Fruit fly (Drosophila melanogaster): ENCODE results near the gene CG18404.
A peak's percentile ranks its signal among the peaks of the same experiment; 100 is the strongest.

Gene CG18404

DNA sequence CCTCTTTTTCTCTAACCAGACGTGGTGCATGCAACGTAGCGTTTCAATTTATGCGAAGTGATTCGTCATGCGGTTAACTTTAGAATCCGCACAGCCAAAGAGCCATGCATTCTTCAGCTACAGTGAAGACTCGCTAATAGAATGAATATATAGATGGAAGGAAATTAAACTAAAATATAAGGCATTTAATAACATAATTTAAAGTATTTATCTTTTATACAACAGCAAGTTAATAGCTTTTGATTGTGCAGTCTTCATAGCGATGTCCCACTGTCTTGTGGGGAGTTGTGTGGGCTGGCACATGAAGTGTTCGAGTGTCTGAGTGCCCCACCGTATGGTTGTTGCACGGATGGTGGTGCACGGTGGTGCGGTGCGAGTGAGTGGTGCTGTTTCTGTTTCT, 12.4 kb downstream of the CG18404 start (continued):
- TF ChIP-seq wdn (GFP tag; IDR thresholded peaks at IDR 0.05), result no peak
- no peak for TF ChIP-seq CG9797 (GFP tag; optimal IDR thresholded peaks at IDR 0.05)
- TF ChIP-seq CG15479 (GFP tag; optimal IDR thresholded peaks at IDR 0.05), result no peak
- peak; percentile 50 for TF ChIP-seq jing (GFP tag; optimal IDR thresholded peaks at IDR 0.05)
- no peak for TF ChIP-seq CG8089 (GFP tag; optimal IDR thresholded peaks at IDR 0.05)
- TF ChIP-seq HmgD (GFP tag; optimal IDR thresholded peaks at IDR 0.05), result no peak
- peak; percentile 42 for TF ChIP-seq CG14441 (GFP tag; IDR thresholded peaks at IDR 0.05)
- no peak for TF ChIP-seq CG31365 (tag; optimal IDR thresholded peaks at IDR 0.05)
- no peak for TF ChIP-seq fd3F (GFP tag; optimal IDR thresholded peaks at IDR 0.05)
- TF ChIP-seq nmo (GFP tag; optimal IDR thresholded peaks at IDR 0.05), result peak; percentile 36
- TF ChIP-seq jigr1 (GFP tag; IDR thresholded peaks at IDR 0.05), result 0 out of 3 replicates have a peak, but pooled peaks have one; percentile 47
- peak; percentile 41 for TF ChIP-seq Chrac-16 (GFP tag; optimal IDR thresholded peaks at IDR 0.05)
- TF ChIP-seq CG18619 (GFP tag; optimal IDR thresholded peaks at IDR 0.05), result no peak
- TF ChIP-seq chm (GFP tag; IDR thresholded peaks at IDR 0.05), result peak; percentile 49
- no peak for TF ChIP-seq bowl (GFP tag; IDR thresholded peaks at IDR 0.05)
- TF ChIP-seq CG3847 (GFP tag; IDR thresholded peaks at IDR 0.05), result no peak
- TF ChIP-seq dan (GFP tag; IDR thresholded peaks at IDR 0.05), result no peak
- TF ChIP-seq CG4360 (GFP tag; IDR thresholded peaks at IDR 0.05), result peak; percentile 40; the same call in 1 of the 2 replicates
- no peak for TF ChIP-seq gfzf (GFP tag; optimal IDR thresholded peaks at IDR 0.05)
- no peak for TF ChIP-seq CG18011 (GFP tag; optimal IDR thresholded peaks at IDR 0.05)
- no peak for TF ChIP-seq ham (GFP tag; IDR thresholded peaks at IDR 0.05)
- TF ChIP-seq az2 (GFP tag; optimal IDR thresholded peaks at IDR 0.05), result peak; percentile 60
- TF ChIP-seq BtbVII (GFP tag; optimal IDR thresholded peaks at IDR 0.05), result no peak
- peak; percentile 1 for TF ChIP-seq CG16863 (GFP tag; optimal IDR thresholded peaks at IDR 0.05)
- no peak for TF ChIP-seq Lim3 (GFP tag; IDR thresholded peaks at IDR 0.05)
- peak; percentile 88 for TF ChIP-seq Ets65A (GFP tag)
- TF ChIP-seq CG4730 (GFP tag; IDR thresholded peaks at IDR 0.05), result peak; percentile 44; the same call in 1 of the 2 replicates
- no peak for TF ChIP-seq Hr78 (GFP tag; optimal IDR thresholded peaks at IDR 0.05)
- TF ChIP-seq CG8281 (tag; optimal IDR thresholded peaks at IDR 0.05), result no peak
- no peak for TF ChIP-seq wek (GFP tag; optimal IDR thresholded peaks at IDR 0.05)
- no peak for TF ChIP-seq amos (GFP tag; IDR thresholded peaks at IDR 0.05; ENCODE audit: partially characterized antibody)
- peak; percentile 66 for TF ChIP-seq sd (tag; optimal IDR thresholded peaks at IDR 0.05)
- peak; percentile 69; the same call in 1 of the 2 replicates for TF ChIP-seq ttk (GFP tag; IDR thresholded peaks at IDR 0.05)
- peak; percentile 29 for TF ChIP-seq tin (GFP tag; optimal IDR thresholded peaks at IDR 0.05)
- TF ChIP-seq gcm (GFP tag; optimal IDR thresholded peaks at IDR 0.05), result peak; percentile 32
- TF ChIP-seq pb (GFP tag; optimal IDR thresholded peaks at IDR 0.05), result no peak
- no peak for TF ChIP-seq TFAM (GFP tag; optimal IDR thresholded peaks at IDR 0.05)
- TF ChIP-seq esg (GFP tag; conservative IDR thresholded peaks at IDR 0.05), result peak; percentile 59
- TF ChIP-seq chinmo (GFP tag; IDR thresholded peaks at IDR 0.05; ENCODE audit: partially characterized antibody), result no peak
- peak; percentile 72 for TF ChIP-seq HLH3B (GFP tag; IDR thresholded peaks at IDR 0.05)
- TF ChIP-seq CG8478 (optimal IDR thresholded peaks at IDR 0.05), result no peak

DNA sequence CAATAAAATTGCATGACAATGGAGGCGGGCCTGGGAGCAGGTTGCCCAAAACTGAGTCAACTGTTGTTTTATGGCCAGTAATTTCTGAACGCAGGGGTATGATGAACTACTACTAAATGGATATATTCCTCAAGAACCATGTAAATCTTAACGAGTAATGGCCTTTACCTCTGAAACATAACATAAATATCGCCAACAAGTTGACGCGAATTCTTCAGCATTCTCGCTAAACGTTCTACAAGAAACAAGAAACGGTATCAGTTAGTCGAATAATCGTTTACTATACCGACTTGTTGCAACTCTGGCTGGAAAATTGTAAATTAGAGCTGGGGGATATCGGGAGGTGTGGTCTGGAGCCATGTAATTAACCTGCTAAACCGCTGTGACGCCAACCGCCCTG, 15.8 kb downstream of the CG18404 start:
- TF ChIP-seq bcd (GFP tag; optimal IDR thresholded peaks at IDR 0.05), result no peak
- TF ChIP-seq ro (GFP tag; IDR thresholded peaks at IDR 0.05), result no peak

Data from whole organism, embryonic.